Worm (Caenorhabditis elegans) whole organism, young adult: ENCODE results near the gene B0228.8.
A peak's percentile ranks its signal among the peaks of the same experiment; 100 is the strongest.

Source experiments
- B0019.2 ChIP-seq: fragments of 200-800 bp; sonication (Bioruptor generic); conservative IDR thresholded peaks from 2 replicates; pipeline ENCODE4 v1.3.6; 2022; ENCODE audit warnings: missing genetic modification reagents, missing genetic modification characterization, missing compliant biosample characterization
- F23B12.7 ChIP-seq: sonication (generic microtip); optimal IDR thresholded peaks from 2 replicates; lab custom pipeline; 2017; ENCODE audit warnings: missing genetic modification characterization, mild to moderate bottlenecking, missing compliant biosample characterization, antibody characterized with exemption, moderate library complexity; ENCODE audit not compliant: insufficient read depth
- T07F8.4 ChIP-seq: sonication (generic microtip); optimal IDR thresholded peaks from 2 replicates; lab custom pipeline; 2016; ENCODE audit warnings: mild to moderate bottlenecking, missing genetic modification characterization, moderate library complexity, missing compliant biosample characterization
- Y53F4B.3 ChIP-seq: fragments of 200-800 bp; sonication (Bioruptor generic); IDR thresholded peaks from 2 replicates; pipeline ENCODE4 v1.3.6; 2022; ENCODE audit warnings: missing genetic modification reagents, missing genetic modification characterization, missing compliant biosample characterization
- Y53G8AR.9 ChIP-seq: fragments of 200-800 bp; sonication (Bioruptor generic); conservative IDR thresholded peaks from 2 replicates; pipeline ENCODE4 v1.3.6; 2022; ENCODE audit warnings: missing genetic modification reagents, missing genetic modification characterization, missing compliant biosample characterization
- Y95B8A.8 ChIP-seq: fragments of 200-800 bp; sonication (Bioruptor generic); IDR thresholded peaks from 2 replicates; pipeline ENCODE4 v1.3.6; 2022; ENCODE audit warnings: missing genetic modification reagents, missing genetic modification characterization, missing compliant biosample characterization
- athp-1 ChIP-seq: sonication (generic microtip); optimal IDR thresholded peaks from 2 replicates; lab custom pipeline; 2017; ENCODE audit warnings: mild to moderate bottlenecking, missing genetic modification characterization, missing compliant biosample characterization
- cebp-1 ChIP-seq, 2 experiments: fragments of 200-800 bp in 1 of 2; sonication (Bioruptor generic) in 1 of 2; sonication (generic microtip) in 1 of 2; IDR thresholded peaks in 1 of 2; optimal IDR thresholded peaks in 1 of 2; 2 replicates each; pipeline versions ENCODE4 v1.3.6 to Lab custom; 2017 to 2022; ENCODE audit warnings: missing compliant biosample characterization in 2 of 2, missing genetic modification characterization in 2 of 2, mild to moderate bottlenecking in 1 of 2, missing genetic modification reagents in 1 of 2, moderate library complexity in 1 of 2
- hmg-1.2 ChIP-seq: fragments of 200-800 bp; sonication (Bioruptor generic); IDR thresholded peaks from 2 replicates; pipeline ENCODE4 v1.3.6; 2022; ENCODE audit warnings: missing genetic modification reagents, missing genetic modification characterization, missing compliant biosample characterization
- lin-35 ChIP-seq, 3 experiments: fragments of 150-350 bp in 2 of 3; sonication (generic microtip) in 1 of 3; optimal IDR thresholded peaks; 2 replicates each; lab custom pipeline; 2014 to 2018; ENCODE audit warnings: missing biosample characterization in 3 of 3, missing genetic modification characterization in 3 of 3, missing genetic modification reagents in 3 of 3
- madf-8 ChIP-seq: fragments of 200-800 bp; sonication (Bioruptor generic); conservative IDR thresholded peaks from 2 replicates; pipeline ENCODE4 v1.3.6; 2022; ENCODE audit warnings: missing genetic modification reagents, missing genetic modification characterization, missing compliant biosample characterization
- nhr-27 ChIP-seq: fragments of 200-800 bp; sonication (Bioruptor generic); optimal IDR thresholded peaks from 2 replicates; lab custom pipeline; 2018; ENCODE audit warnings: mild to moderate bottlenecking, missing genetic modification characterization, moderate library complexity, missing compliant biosample characterization
- snpc-1.1 ChIP-seq: sonication (generic microtip); optimal IDR thresholded peaks from 2 replicates; lab custom pipeline; 2017; ENCODE audit warnings: missing genetic modification characterization, mild to moderate bottlenecking, missing compliant biosample characterization, antibody characterized with exemption, moderate library complexity, missing genotype, missing genetic modification reagents; ENCODE audit not compliant: insufficient read depth
- snpc-1.3 ChIP-seq: sonication (generic microtip); optimal IDR thresholded peaks from 2 replicates; lab custom pipeline; 2017; ENCODE audit warnings: missing genetic modification characterization, mild to moderate bottlenecking, missing compliant biosample characterization, antibody characterized with exemption, moderate library complexity, missing genotype, missing genetic modification reagents; ENCODE audit not compliant: insufficient read depth
- xnd-1 ChIP-seq: sonication (generic microtip); optimal IDR thresholded peaks from 2 replicates; lab custom pipeline; 2016; ENCODE audit warnings: missing genotype, missing genetic modification reagents, missing genetic modification characterization, missing compliant biosample characterization
- zfh-2 ChIP-seq: fragments of 200-800 bp; sonication (Bioruptor generic); conservative IDR thresholded peaks from 2 replicates; pipeline ENCODE4 v1.3.6; 2022; ENCODE audit warnings: missing genetic modification reagents, missing genetic modification characterization, missing compliant biosample characterization

The B0228.8 gene

ce11 chrII:7716112-7716511 lies 45.2 kb downstream of the B0228.8 start:
- TF ChIP-seq F23B12.7 (tag; lab: Kevin White, UChicago) (no peak), B0019.2 (GFP tag; lab: Robert Waterston, UW) (no peak), Y53G8AR.9 (no peak), athp-1 (tag; lab: Kevin White, UChicago) (no peak), snpc-1.1 (tag; lab: Kevin White, UChicago) (no peak), madf-8 (GFP tag; lab: Robert Waterston, UW) (no peak), T07F8.4 (tag; lab: Kevin White, UChicago) (no peak)

- TF ChIP-seq snpc-1.3 (tag; lab: Kevin White, UChicago) (no peak), lin-35 (GFP tag; optimal IDR thresholded peaks at IDR 0.05; lab: Kevin White, UChicago) (peak in 1 of 3 experiments; percentile 26), xnd-1 (tag; lab: Kevin White, UChicago) (no peak), cebp-1 (GFP tag; IDR thresholded peaks at IDR 0.05; lab: Robert Waterston, UW) (no peak), cebp-1 (tag; optimal IDR thresholded peaks at IDR 0.05; lab: Kevin White, UChicago) (peak; percentile 45), Y53F4B.3 (no peak), nhr-27 (tag; lab: Kevin White, UChicago) (no peak), Y95B8A.8 (GFP tag; lab: Robert Waterston, UW) (no peak), zfh-2 (no peak), hmg-1.2 (GFP tag; lab: Robert Waterston, UW) (no peak)
Measured at ce11 chrII:7714614-7715186, 46.6 kb downstream of the B0228.8 start.
